Fruit fly (Drosophila melanogaster) whole organism, embryonic: ENCODE results near the gene CG31287.
A peak's percentile ranks its signal among the peaks of the same experiment; 100 is the strongest.

ENCODE experiments used
- C15 ChIP-seq: fragments of 200-800 bp; sonication (Bioruptor generic); IDR thresholded peaks from 3 replicates; pipeline ENCODE4 v1.3.6; 2022; ENCODE audit warnings: missing biosample characterization, missing genetic modification characterization
- CG10462 ChIP-seq: fragments of 200-800 bp; sonication (Bioruptor generic); optimal IDR thresholded peaks from 2 replicates; lab custom pipeline; 2016; ENCODE audit warnings: missing biosample characterization, missing genetic modification characterization
- CG11504 ChIP-seq: fragments of 200-800 bp; sonication (Bioruptor generic); optimal IDR thresholded peaks from 3 replicates; lab custom pipeline; 2019; ENCODE audit warnings: missing biosample characterization, mild to moderate bottlenecking, missing genetic modification characterization, moderate library complexity
- CG13296 ChIP-seq: fragments of 200-800 bp; sonication (Bioruptor generic); optimal IDR thresholded peaks from 3 replicates; lab custom pipeline; 2018; ENCODE audit warnings: missing biosample characterization, mild to moderate bottlenecking, missing genetic modification characterization
- CG15514 ChIP-seq: fragments of 200-800 bp; sonication (Bioruptor generic); optimal IDR thresholded peaks from 3 replicates; lab custom pipeline; 2017; ENCODE audit warnings: missing biosample characterization, missing genetic modification characterization, mild to moderate bottlenecking, moderate library complexity, missing genetic modification reagents
- CG17912 ChIP-seq: fragments of 200-800 bp; sonication (Bioruptor generic); optimal IDR thresholded peaks from 2 replicates; lab custom pipeline; 2018; ENCODE audit warnings: missing biosample characterization, mild to moderate bottlenecking, missing genetic modification characterization
- CG2120 ChIP-seq: fragments of 200-800 bp; sonication (Bioruptor generic); optimal IDR thresholded peaks from 3 replicates; lab custom pipeline; 2016; ENCODE audit warnings: missing biosample characterization, missing genetic modification characterization
- CG2889 ChIP-seq: fragments of 200-800 bp; sonication (Bioruptor generic); IDR thresholded peaks from 3 replicates; pipeline ENCODE4 v1.3.6; 2022; ENCODE audit warnings: missing biosample characterization, missing genetic modification characterization
- CG31441 ChIP-seq: fragments of 200-800 bp; sonication (Bioruptor generic); IDR thresholded peaks from 2 replicates; pipeline ENCODE4 v1.3.6; 2022; ENCODE audit warnings: missing biosample characterization, missing genetic modification characterization
- CG34224 ChIP-seq: fragments of 200-800 bp; sonication (Bioruptor generic); IDR thresholded peaks from 3 replicates; pipeline ENCODE4 v1.3.6; 2022; ENCODE audit warnings: missing biosample characterization, missing genetic modification characterization; ENCODE audit not compliant: partially characterized antibody
- CG34422 ChIP-seq: fragments of 200-800 bp; sonication (Bioruptor generic); IDR thresholded peaks from 3 replicates; pipeline ENCODE4 v1.3.6; 2022; ENCODE audit warnings: missing biosample characterization, missing genetic modification characterization
- CG4360 ChIP-seq: fragments of 200-800 bp; sonication (Bioruptor generic); IDR thresholded peaks from 2 replicates; pipeline ENCODE4 v1.3.6; 2022; ENCODE audit warnings: missing biosample characterization, missing genetic modification characterization
- CG6175 ChIP-seq: fragments of 200-800 bp; sonication (Bioruptor generic); IDR thresholded peaks from 3 replicates; pipeline ENCODE4 v1.3.6; 2022; ENCODE audit warnings: missing biosample characterization, missing genetic modification characterization
- CG8478 ChIP-seq: fragments of >200 bp; optimal IDR thresholded peaks from 2 replicates; lab custom pipeline; 2018
- Dbx ChIP-seq: fragments of 200-800 bp; sonication (Bioruptor generic); IDR thresholded peaks from 3 replicates; pipeline ENCODE4 v1.3.6; 2022; ENCODE audit warnings: missing biosample characterization, missing genetic modification characterization
- Dip3 ChIP-seq: fragments of 200-800 bp; sonication (Bioruptor generic); optimal IDR thresholded peaks from 3 replicates; lab custom pipeline; 2016; ENCODE audit warnings: missing biosample characterization, missing genetic modification characterization
- ERR ChIP-seq: fragments of 200-800 bp; sonication (Bioruptor generic); optimal IDR thresholded peaks from 2 replicates; lab custom pipeline; 2016; ENCODE audit warnings: missing biosample characterization, missing genetic modification characterization
- MTF-1 ChIP-seq: fragments of 200-800 bp; sonication (Bioruptor generic); optimal IDR thresholded peaks from 2 replicates; lab custom pipeline; 2018; ENCODE audit warnings: missing biosample characterization, mild to moderate bottlenecking, missing genetic modification characterization, borderline replicate concordance
- NFAT ChIP-seq: fragments of 200-800 bp; sonication (Bioruptor generic); IDR thresholded peaks from 2 replicates; pipeline ENCODE4 v1.3.6; 2022; ENCODE audit warnings: missing biosample characterization, missing genetic modification characterization
- Nf-YA ChIP-seq: fragments of 200-800 bp; sonication (Bioruptor generic); IDR thresholded peaks from 2 replicates; pipeline ENCODE4 v1.3.6; 2022; ENCODE audit warnings: missing biosample characterization, missing genetic modification characterization
- Nf-YC ChIP-seq: fragments of 200-800 bp; optimal IDR thresholded peaks from 3 replicates; lab custom pipeline; 2019; ENCODE audit warnings: missing biosample characterization, mild to moderate bottlenecking, missing genetic modification characterization, moderate library complexity
- Scr ChIP-seq: fragments of 200-800 bp; sonication (Bioruptor generic); IDR thresholded peaks from 2 replicates; pipeline ENCODE4 v1.3.6; 2022; ENCODE audit warnings: missing biosample characterization, missing genetic modification characterization; ENCODE audit not compliant: partially characterized antibody
- Trl ChIP-seq, 3 experiments: fragments of >200 bp in 2 of 3; fragments of 200-800 bp in 1 of 3; sonication (Bioruptor generic) in 1 of 3; optimal IDR thresholded peaks; 2 replicates in 1 of 3; 3 replicates in 2 of 3; lab custom pipeline; 2016 to 2017; ENCODE audit warnings: missing biosample characterization in 1 of 3, missing genetic modification characterization in 1 of 3
- ap ChIP-seq: fragments of 200-800 bp; sonication (Bioruptor generic); IDR thresholded peaks from 2 replicates; pipeline ENCODE4 v1.3.6; 2022; ENCODE audit warnings: missing biosample characterization, missing genetic modification characterization
- ara ChIP-seq: fragments of 200-800 bp; sonication (Bioruptor generic); IDR thresholded peaks from 2 replicates; pipeline ENCODE4 v1.3.6; 2022; ENCODE audit warnings: missing biosample characterization, missing genetic modification characterization
- bigmax ChIP-seq: fragments of 200-800 bp; sonication (Bioruptor generic); optimal IDR thresholded peaks from 2 replicates; lab custom pipeline; 2018; ENCODE audit warnings: missing biosample characterization, mild to moderate bottlenecking, missing genetic modification characterization
- bowl ChIP-seq: fragments of 200-800 bp; sonication (Bioruptor generic); IDR thresholded peaks from 2 replicates; pipeline ENCODE4 v1.3.6; 2022; ENCODE audit warnings: missing biosample characterization, missing genetic modification characterization
- caup ChIP-seq: fragments of 200-800 bp; sonication (Bioruptor generic); optimal IDR thresholded peaks from 3 replicates; lab custom pipeline; 2017; ENCODE audit warnings: missing biosample characterization, mild to moderate bottlenecking, missing genetic modification characterization, moderate library complexity; ENCODE audit not compliant: severe bottlenecking
- cwo ChIP-seq: fragments of 200-800 bp; sonication (Bioruptor generic); optimal IDR thresholded peaks from 3 replicates; lab custom pipeline; 2017; ENCODE audit warnings: missing biosample characterization, missing genetic modification characterization, mild to moderate bottlenecking, moderate library complexity, missing genetic modification reagents
- dmrt11E ChIP-seq: fragments of 200-800 bp; sonication (Bioruptor generic); optimal IDR thresholded peaks from 3 replicates; lab custom pipeline; 2018; ENCODE audit warnings: missing biosample characterization, mild to moderate bottlenecking, missing genetic modification characterization, moderate library complexity
- exex ChIP-seq: fragments of 200-800 bp; sonication (Bioruptor generic); optimal IDR thresholded peaks from 4 replicates; lab custom pipeline; 2018; ENCODE audit warnings: missing biosample characterization, mild to moderate bottlenecking, missing genetic modification characterization, moderate library complexity
- fu2 ChIP-seq: fragments of 200-800 bp; sonication (Bioruptor generic); optimal IDR thresholded peaks from 2 replicates; lab custom pipeline; 2016; ENCODE audit warnings: missing biosample characterization, missing genetic modification characterization
- gcm2 ChIP-seq: fragments of 200-800 bp; sonication (Bioruptor generic); optimal IDR thresholded peaks from 2 replicates; lab custom pipeline; 2016; ENCODE audit warnings: missing biosample characterization, missing genetic modification characterization
- hb ChIP-seq: fragments of 200-800 bp; sonication (Bioruptor generic); IDR thresholded peaks from 3 replicates; pipeline ENCODE4 v1.3.6; 2022; ENCODE audit warnings: missing biosample characterization, missing genetic modification characterization; ENCODE audit not compliant: partially characterized antibody
- insv ChIP-seq, 2 experiments: fragments of 200-800 bp; sonication (Bioruptor generic); optimal IDR thresholded peaks; 3 replicates each; lab custom pipeline; 2016 to 2018; ENCODE audit warnings: missing biosample characterization in 2 of 2, missing genetic modification characterization in 2 of 2
- ken ChIP-seq: fragments of 200-800 bp; sonication (Bioruptor generic); IDR thresholded peaks from 3 replicates; pipeline ENCODE4 v1.3.6; 2022; ENCODE audit warnings: missing biosample characterization, missing genetic modification characterization
- lilli ChIP-seq: fragments of 200-800 bp; sonication (Bioruptor generic); optimal IDR thresholded peaks from 3 replicates; lab custom pipeline; 2016; ENCODE audit warnings: missing biosample characterization, missing genetic modification characterization
- lov ChIP-seq, 2 experiments: fragments of 200-800 bp in 1 of 2; fragments of >200 bp in 1 of 2; sonication (Bioruptor generic) in 1 of 2; IDR thresholded peaks in 1 of 2; optimal IDR thresholded peaks in 1 of 2; 2 replicates in 1 of 2; 3 replicates in 1 of 2; pipeline versions ENCODE4 v1.3.6 to Lab custom; 2017 to 2022; ENCODE audit warnings: missing biosample characterization in 1 of 2, missing genetic modification characterization in 1 of 2
- nau ChIP-seq: fragments of 200-800 bp; sonication (Bioruptor generic); optimal IDR thresholded peaks from 3 replicates; lab custom pipeline; 2017; ENCODE audit warnings: missing biosample characterization, mild to moderate bottlenecking, missing genetic modification characterization, missing genetic modification reagents
- odd ChIP-seq: fragments of 200-800 bp; sonication (Bioruptor generic); optimal IDR thresholded peaks from 2 replicates; lab custom pipeline; 2017; ENCODE audit warnings: missing biosample characterization, mild to moderate bottlenecking, missing genetic modification characterization
- pros ChIP-seq: fragments of 200-800 bp; sonication (Bioruptor generic); optimal IDR thresholded peaks from 3 replicates; lab custom pipeline; 2019; ENCODE audit warnings: missing biosample characterization, mild to moderate bottlenecking, missing genetic modification characterization, moderate library complexity
- row ChIP-seq: fragments of 200-800 bp; sonication (Bioruptor generic); IDR thresholded peaks from 3 replicates; pipeline ENCODE4 v1.3.6; 2022; ENCODE audit warnings: missing biosample characterization, missing genetic modification characterization
- run ChIP-seq: fragments of 200-800 bp; sonication (Bioruptor generic); optimal IDR thresholded peaks from 3 replicates; lab custom pipeline; 2018; ENCODE audit warnings: missing biosample characterization, mild to moderate bottlenecking, missing genetic modification characterization
- scrt ChIP-seq: fragments of 200-800 bp; sonication (Bioruptor generic); optimal IDR thresholded peaks from 2 replicates; lab custom pipeline; 2018; ENCODE audit warnings: missing biosample characterization, mild to moderate bottlenecking, missing genetic modification characterization, moderate library complexity
- sim ChIP-seq: fragments of 200-800 bp; sonication (Bioruptor generic); IDR thresholded peaks from 2 replicates; pipeline ENCODE4 v1.3.6; 2022; ENCODE audit warnings: missing biosample characterization, missing genetic modification characterization
- sob ChIP-seq: fragments of 200-800 bp; sonication (Bioruptor generic); IDR thresholded peaks from 2 replicates; pipeline ENCODE4 v1.3.6; 2022; ENCODE audit warnings: missing biosample characterization, missing genetic modification characterization
- tgo ChIP-seq: fragments of 200-800 bp; sonication (Bioruptor generic); IDR thresholded peaks from 3 replicates; pipeline ENCODE4 v1.3.6; 2022; ENCODE audit warnings: missing biosample characterization, missing genetic modification characterization
- vvl ChIP-seq: fragments of 200-800 bp; sonication (Bioruptor generic); IDR thresholded peaks from 2 replicates; pipeline ENCODE4 v1.3.6; 2022; ENCODE audit warnings: missing biosample characterization, missing genetic modification characterization
- z ChIP-seq: fragments of 200-800 bp; sonication (Bioruptor generic); IDR thresholded peaks from 3 replicates; pipeline ENCODE4 v1.3.6; 2022; ENCODE audit warnings: missing biosample characterization, missing genetic modification characterization

The CG31287 gene

dm6 chr3R:16207074-16207609, 4.0 kb downstream of the CG31287 start (continued):
- TF ChIP-seq CG8478 (lab: Kevin White, UChicago) (peak; percentile 34), CG6175 (GFP tag; lab: Robert Waterston, UW) (peak; percentile 83), dmrt11E (no peak), run (no peak), CG15514 (GFP tag; lab: Kevin White, UChicago) (peak; percentile 90), pros (peak; percentile 48), CG31441 (GFP tag; lab: Robert Waterston, UW) (no peak; the same call in 1 of the 2 replicates), exex (tag; lab: Kevin White, UChicago) (peak; percentile 36), Trl (optimal IDR thresholded peaks at IDR 0.05; lab: Kevin White, UChicago) (peak in 1 of 2 experiments; percentile 11), Trl (GFP tag; optimal IDR thresholded peaks at IDR 0.05; lab: Kevin White, UChicago) (no peak), nau (GFP tag; lab: Kevin White, UChicago) (peak; percentile 16), ap (no peak), ERR (GFP tag; lab: Kevin White, UChicago) (peak; percentile 44), sob (peak; percentile 59; the same call in 1 of the 2 replicates), C15 (GFP tag; lab: Robert Waterston, UW) (0 out of 3 replicates have a peak, but pooled peaks have one; percentile 12), CG17912 (GFP tag; lab: Kevin White, UChicago) (no peak), ara (GFP tag; lab: Robert Waterston, UW) (0 out of 2 replicates have a peak, but pooled peaks have one; percentile 37), CG2120 (peak; percentile 43), row (GFP tag; lab: Robert Waterston, UW) (peak; percentile 45; the same call in 2 of the 3 replicates), bigmax (GFP tag; lab: Kevin White, UChicago) (no peak), vvl (GFP tag; lab: Robert Waterston, UW) (peak; percentile 76), Nf-YA (GFP tag; lab: Robert Waterston, UW) (no peak), bowl (GFP tag; lab: Robert Waterston, UW) (no peak), z (no peak), lilli (GFP tag; lab: Kevin White, UChicago) (peak; percentile 31), gcm2 (GFP tag; lab: Kevin White, UChicago) (no peak), tgo (GFP tag; lab: Robert Waterston, UW) (0 out of 3 replicates have a peak, but pooled peaks have one; percentile 13), CG10462 (GFP tag; lab: Kevin White, UChicago) (no peak), MTF-1 (peak; percentile 28), insv (GFP tag; optimal IDR thresholded peaks at IDR 0.05; lab: Kevin White, UChicago) (peak in 1 of 2 experiments; percentile 17), CG13296 (GFP tag; lab: Kevin White, UChicago) (peak; percentile 37), CG34224 (GFP tag; lab: Robert Waterston, UW) (peak; percentile 31; the same call in 1 of the 3 replicates), sim (GFP tag; lab: Robert Waterston, UW) (no peak), cwo (GFP tag; lab: Kevin White, UChicago) (peak; percentile 91), CG2889 (GFP tag; lab: Robert Waterston, UW) (no peak), fu2 (GFP tag; lab: Kevin White, UChicago) (no peak), NFAT (GFP tag; lab: Robert Waterston, UW) (0 out of 2 replicates have a peak, but pooled peaks have one; percentile 30), lov (optimal IDR thresholded peaks at IDR 0.05; lab: Kevin White, UChicago) (no peak), lov (GFP tag; IDR thresholded peaks at IDR 0.05; lab: Robert Waterston, UW) (0 out of 3 replicates have a peak, but pooled peaks have one; percentile 67), Dbx (GFP tag; lab: Robert Waterston, UW) (peak; percentile 37; the same call in 1 of the 3 replicates), caup (peak; percentile 3), odd (GFP tag; lab: Kevin White, UChicago) (peak; percentile 36), Dip3 (GFP tag; lab: Kevin White, UChicago) (peak; percentile 3), CG4360 (GFP tag; lab: Robert Waterston, UW) (peak; percentile 87), hb (GFP tag; lab: Robert Waterston, UW) (no peak), Scr (GFP tag; lab: Robert Waterston, UW) (peak; percentile 39; the same call in 1 of the 2 replicates), CG11504 (tag; lab: Kevin White, UChicago) (peak; percentile 70), Nf-YC (tag; lab: Kevin White, UChicago) (peak; percentile 24), scrt (peak; percentile 27), ken (GFP tag; lab: Robert Waterston, UW) (no peak), CG34422 (GFP tag; lab: Robert Waterston, UW) (peak; percentile 41; the same call in 1 of the 3 replicates)
